Worm (Caenorhabditis elegans): ENCODE results near the gene C02F12.8.
A peak's percentile ranks its signal among the peaks of the same experiment; 100 is the strongest.

The C02F12.8 gene

DNA sequence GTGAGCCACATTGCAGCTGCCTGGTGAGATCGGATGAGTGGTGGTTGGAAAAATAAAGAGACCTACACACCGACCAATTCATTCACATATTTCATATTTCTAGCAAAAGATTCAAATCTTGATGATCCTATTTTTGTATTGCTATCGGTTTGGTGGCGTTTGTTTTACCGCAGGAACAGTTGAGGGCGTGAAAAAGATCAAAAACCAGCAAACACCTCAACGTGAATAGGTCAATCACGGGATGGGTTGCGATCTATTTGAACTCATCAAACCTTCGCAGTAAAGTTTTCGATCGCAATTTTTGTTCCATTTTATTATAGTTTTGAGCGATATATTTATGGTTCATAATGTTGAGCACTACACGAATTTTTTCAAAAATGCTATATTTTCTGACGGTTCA lies 8.8 kb upstream of the C02F12.8 start:
- TF ChIP-seq ceh-43 (GFP tag; optimal IDR thresholded peaks at IDR 0.05) (no peak), mls-2 (tag; optimal IDR thresholded peaks at IDR 0.05) (no peak), hlh-1 (tag; optimal IDR thresholded peaks at IDR 0.05) (no peak), elt-1 (tag; optimal IDR thresholded peaks at IDR 0.05; ENCODE audit: borderline replicate concordance, insufficient read depth) (no peak), lin-13 (tag; optimal IDR thresholded peaks at IDR 0.05) (no peak), lin-32 (GFP tag; optimal IDR thresholded peaks at IDR 0.05) (no peak), drap-1 (GFP tag; optimal IDR thresholded peaks at IDR 0.05) (no peak), ham-2 (GFP tag; optimal IDR thresholded peaks at IDR 0.05) (no peak), unc-39 (tag; optimal IDR thresholded peaks at IDR 0.05) (no peak), nhr-237 (tag; optimal IDR thresholded peaks at IDR 0.05) (no peak), unc-62 (GFP tag; optimal IDR thresholded peaks at IDR 0.05) (no peak), blmp-1 (tag; optimal IDR thresholded peaks at IDR 0.05) (no peak), nhr-2 (tag; optimal IDR thresholded peaks at IDR 0.05) (no peak), unc-120 (tag; optimal IDR thresholded peaks at IDR 0.05; ENCODE audit: poor library complexity, severe bottlenecking) (no peak), ztf-11 (tag; optimal IDR thresholded peaks at IDR 0.05) (no peak), flh-1 (GFP tag; optimal IDR thresholded peaks at IDR 0.05) (no peak), ces-1 (GFP tag; optimal IDR thresholded peaks at IDR 0.05) (no peak), M03D4.4 (tag; optimal IDR thresholded peaks at IDR 0.05) (no peak), bed-3 (GFP tag; optimal IDR thresholded peaks at IDR 0.05) (no peak)

DNA sequence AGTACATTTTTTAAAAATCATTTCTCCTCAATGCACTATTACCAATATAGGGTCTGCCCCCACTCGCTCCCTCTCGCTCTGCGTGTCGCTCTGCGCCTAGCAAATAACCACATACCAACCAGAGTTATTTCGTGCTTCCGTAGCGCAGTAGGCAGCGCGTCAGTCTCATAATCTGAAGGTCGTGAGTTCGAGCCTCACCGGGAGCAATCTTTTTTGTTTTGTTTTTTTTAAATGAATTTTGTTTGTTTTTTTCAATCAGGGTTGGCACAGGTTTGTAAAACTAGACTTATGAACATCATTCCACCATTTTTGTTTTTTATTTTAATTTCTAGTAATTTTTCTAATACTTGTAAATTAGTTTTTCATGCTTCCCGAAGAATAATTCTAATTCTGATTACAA lies 4.6 kb upstream of the C02F12.8 start:
- TF ChIP-seq elt-1 (tag; optimal IDR thresholded peaks at IDR 0.05; ENCODE audit: borderline replicate concordance, insufficient read depth) (no peak), nhr-76 (tag; optimal IDR thresholded peaks at IDR 0.05) (no peak), mls-2 (tag; optimal IDR thresholded peaks at IDR 0.05) (peak; percentile 92), nhr-12 (tag; optimal IDR thresholded peaks at IDR 0.05) (no peak), lin-13 (tag; optimal IDR thresholded peaks at IDR 0.05) (peak; percentile 32), pha-4 (tag; optimal IDR thresholded peaks at IDR 0.05) (peak; percentile 28), cnd-1 (tag; optimal IDR thresholded peaks at IDR 0.05) (peak; percentile 90), bed-3 (GFP tag; optimal IDR thresholded peaks at IDR 0.05) (peak; percentile 87), elt-3 (tag; optimal IDR thresholded peaks at IDR 0.05) (no peak), tbx-8 (GFP tag; optimal IDR thresholded peaks at IDR 0.05) (peak; percentile 83), mab-5 (tag; optimal IDR thresholded peaks at IDR 0.05) (no peak), zip-8 (tag; optimal IDR thresholded peaks at IDR 0.05) (no peak), ces-1 (GFP tag; optimal IDR thresholded peaks at IDR 0.05) (peak; percentile 25), unc-120 (tag; optimal IDR thresholded peaks at IDR 0.05; ENCODE audit: poor library complexity, severe bottlenecking) (peak; percentile 85), ham-2 (GFP tag; optimal IDR thresholded peaks at IDR 0.05) (peak; percentile 68), nhr-237 (tag; optimal IDR thresholded peaks at IDR 0.05) (peak; percentile 12), sptf-1 (tag; optimal IDR thresholded peaks at IDR 0.05) (peak; percentile 95), blmp-1 (tag; optimal IDR thresholded peaks at IDR 0.05) (peak; percentile 20), lsy-2 (tag; optimal IDR thresholded peaks at IDR 0.05) (peak; percentile 34), unc-39 (tag; optimal IDR thresholded peaks at IDR 0.05) (peak; percentile 36), nhr-28 (tag; optimal IDR thresholded peaks at IDR 0.05) (no peak), ceh-43 (GFP tag; optimal IDR thresholded peaks at IDR 0.05) (peak; percentile 84), flh-1 (GFP tag; optimal IDR thresholded peaks at IDR 0.05) (peak; percentile 69), nhr-2 (tag; optimal IDR thresholded peaks at IDR 0.05) (no peak), ceh-83 (GFP tag; optimal IDR thresholded peaks at IDR 0.05) (peak; percentile 95), sem-2 (GFP tag; optimal IDR thresholded peaks at IDR 0.05) (peak; percentile 69), drap-1 (GFP tag; optimal IDR thresholded peaks at IDR 0.05) (peak; percentile 91), mep-1 (tag; optimal IDR thresholded peaks at IDR 0.05) (peak; percentile 59), ztf-11 (tag; optimal IDR thresholded peaks at IDR 0.05) (no peak), unc-62 (GFP tag; optimal IDR thresholded peaks at IDR 0.05) (peak; percentile 21), hlh-1 (tag; optimal IDR thresholded peaks at IDR 0.05) (peak; percentile 5), M03D4.4 (tag; optimal IDR thresholded peaks at IDR 0.05) (peak; percentile 93), snpc-4 (tag; optimal IDR thresholded peaks at IDR 0.05) (no peak), lin-32 (GFP tag; optimal IDR thresholded peaks at IDR 0.05) (peak; percentile 76), ceh-39 (tag; optimal IDR thresholded peaks at IDR 0.05) (no peak)

DNA sequence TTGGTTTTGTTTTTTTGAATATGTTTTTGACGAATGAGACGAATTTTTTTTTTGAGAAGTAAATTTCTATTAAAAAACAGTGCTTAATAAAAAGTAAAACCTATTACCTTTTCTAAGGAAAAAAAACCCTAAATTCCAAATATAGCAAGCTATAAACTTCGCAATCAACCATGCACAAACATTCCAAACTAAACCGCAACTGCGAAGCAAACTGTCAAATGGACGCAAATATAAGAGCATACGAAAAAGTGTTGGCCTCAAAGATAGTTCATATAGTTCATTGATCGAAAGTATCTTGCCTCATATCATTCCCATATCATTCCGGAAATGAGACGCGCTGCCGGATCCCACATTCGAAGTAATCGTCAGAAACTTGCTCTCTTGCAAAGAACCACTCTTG lies 3.6 kb upstream of the C02F12.8 start, which contains the start of gene C01C4.3:
TSS of gene C01C4.3 (plus strand) at position 301 of the 400 bp plus-strand sequence.
- TF ChIP-seq lin-13 (tag; optimal IDR thresholded peaks at IDR 0.05) (no peak), zip-8 (tag; optimal IDR thresholded peaks at IDR 0.05) (no peak), cnd-1 (tag; optimal IDR thresholded peaks at IDR 0.05) (no peak), ceh-43 (GFP tag; optimal IDR thresholded peaks at IDR 0.05) (no peak)
